Worm (Caenorhabditis elegans) whole organism, L4 larva: ENCODE data around the gene ugt-34.

Experiments used
- D1046.2 ChIP-seq: fragments of 200-800 bp; sonication (Bioruptor generic); IDR thresholded peaks from 2 replicates; pipeline ENCODE4 v1.3.6; 2022; ENCODE audit warnings: missing genetic modification characterization, missing compliant biosample characterization
- F26F4.8 ChIP-seq: fragments of 200-800 bp; sonication (Bioruptor generic); conservative IDR thresholded peaks from 2 replicates; pipeline ENCODE4 v1.3.6; 2022; ENCODE audit warnings: missing genetic modification characterization, missing compliant biosample characterization
- F37D6.2 ChIP-seq: sonication (generic microtip); optimal IDR thresholded peaks from 2 replicates; lab custom pipeline; 2016; ENCODE audit warnings: mild to moderate bottlenecking, missing genetic modification characterization, missing compliant biosample characterization
- F44E2.7 ChIP-seq: fragments of 200-800 bp; sonication (Bioruptor generic); IDR thresholded peaks from 2 replicates; pipeline ENCODE4 v2.1.2; 2022; ENCODE audit warnings: missing genetic modification characterization, missing compliant biosample characterization
- R02D3.7 ChIP-seq: fragments of 150-350 bp; sonication (generic microtip); optimal IDR thresholded peaks from 3 replicates; lab custom pipeline; 2014; ENCODE audit warnings: missing biosample characterization, missing genetic modification characterization
- T26A8.4 ChIP-seq: fragments of 200-800 bp; sonication (Bioruptor generic); IDR thresholded peaks from 2 replicates; pipeline ENCODE4 v1.3.6; 2022; ENCODE audit warnings: missing genetic modification characterization, missing compliant biosample characterization
- Y105C5A.15 ChIP-seq: fragments of 200-800 bp; sonication (Bioruptor generic); IDR thresholded peaks from 2 replicates; pipeline ENCODE4 v1.3.6; 2022; ENCODE audit warnings: missing genetic modification characterization, missing compliant biosample characterization
- aha-1 ChIP-seq: fragments of 150-350 bp; peaks from one replicate; lab custom pipeline; 2014; ENCODE audit warnings: missing biosample characterization, missing genetic modification characterization
- aly-2 ChIP-seq: sonication (generic microtip); optimal IDR thresholded peaks from 2 replicates; lab custom pipeline; 2018; ENCODE audit warnings: missing biosample characterization, missing genetic modification characterization
- arid-1 ChIP-seq: fragments of 200-800 bp; sonication (Bioruptor generic); conservative IDR thresholded peaks from 2 replicates; pipeline ENCODE4 v1.3.6; 2022; ENCODE audit warnings: missing genetic modification reagents, missing genetic modification characterization, missing compliant biosample characterization
- ceh-28 ChIP-seq: fragments of 150-350 bp; optimal IDR thresholded peaks from 2 replicates; lab custom pipeline; 2014; ENCODE audit warnings: missing biosample characterization, missing genetic modification reagents, missing genetic modification characterization
- ceh-82 ChIP-seq: sonication (generic microtip); optimal IDR thresholded peaks from 2 replicates; lab custom pipeline; 2017; ENCODE audit warnings: missing biosample characterization, missing genetic modification characterization
- daf-16 ChIP-seq, 3 experiments: sonication (generic microtip); optimal IDR thresholded peaks; 2 replicates each; lab custom pipeline; 2016 to 2017; ENCODE audit warnings: missing genetic modification characterization in 3 of 3, missing genetic modification reagents in 3 of 3, mild to moderate bottlenecking in 2 of 3, missing compliant biosample characterization in 2 of 3, missing biosample characterization in 1 of 3, moderate library complexity in 1 of 3
- daf-8 ChIP-seq: fragments of 200-800 bp; sonication (Bioruptor generic); IDR thresholded peaks from 2 replicates; pipeline ENCODE4 v1.3.6; 2022; ENCODE audit warnings: missing genetic modification characterization, missing compliant biosample characterization
- dmd-6 ChIP-seq: fragments of 200-800 bp; sonication (Bioruptor generic); IDR thresholded peaks from 2 replicates; pipeline ENCODE4 v1.3.6; 2022; ENCODE audit warnings: missing genetic modification reagents, missing genetic modification characterization, missing compliant biosample characterization
- dmd-8 ChIP-seq: fragments of 200-800 bp; sonication (Bioruptor generic); IDR thresholded peaks from 2 replicates; pipeline ENCODE4 v1.3.6; 2022; ENCODE audit warnings: missing genetic modification characterization, missing compliant biosample characterization
- dpl-1 ChIP-seq: fragments of 150-350 bp; optimal IDR thresholded peaks from 2 replicates; lab custom pipeline; 2014; ENCODE audit warnings: missing biosample characterization, missing genetic modification reagents, missing genetic modification characterization
- egl-27 ChIP-seq: sonication (generic microtip); optimal IDR thresholded peaks from 3 replicates; lab custom pipeline; 2017; ENCODE audit warnings: missing biosample characterization, missing genetic modification reagents, missing genetic modification characterization
- egl-43 ChIP-seq: fragments of 200-800 bp; sonication (Bioruptor generic); IDR thresholded peaks from 2 replicates; pipeline ENCODE4 v1.3.6; 2022; ENCODE audit warnings: missing genetic modification reagents, missing genetic modification characterization, missing compliant biosample characterization
- fos-1 ChIP-seq: fragments of 150-350 bp; optimal IDR thresholded peaks from 2 replicates; lab custom pipeline; 2014; ENCODE audit warnings: missing biosample characterization, missing genetic modification characterization
- gei-8 ChIP-seq: fragments of 200-800 bp; sonication (Bioruptor generic); optimal IDR thresholded peaks from 2 replicates; lab custom pipeline; 2018; ENCODE audit warnings: mild to moderate bottlenecking, missing genetic modification characterization, missing compliant biosample characterization
- hif-1 ChIP-seq, 2 experiments: sonication (generic microtip); optimal IDR thresholded peaks; 2 replicates each; lab custom pipeline; 2016 to 2017; ENCODE audit warnings: missing compliant biosample characterization in 2 of 2, missing genetic modification characterization in 2 of 2, missing genetic modification reagents in 2 of 2, missing genotype in 2 of 2, mild to moderate bottlenecking in 1 of 2
- hlh-30 ChIP-seq: sonication (generic microtip); optimal IDR thresholded peaks from 2 replicates; lab custom pipeline; 2017; ENCODE audit warnings: antibody characterized with exemption, mild to moderate bottlenecking, missing genetic modification characterization, missing compliant biosample characterization; ENCODE audit not compliant: insufficient read depth
- hmg-1.1 ChIP-seq: fragments of 200-800 bp; sonication (Bioruptor generic); IDR thresholded peaks from 2 replicates; pipeline ENCODE4 v1.3.6; 2022; ENCODE audit warnings: missing genetic modification reagents, missing genetic modification characterization, missing compliant biosample characterization
- lim-7 ChIP-seq: fragments of 200-800 bp; sonication (Bioruptor generic); IDR thresholded peaks from 2 replicates; pipeline ENCODE4 v1.3.6; 2022; ENCODE audit warnings: missing genetic modification characterization, missing compliant biosample characterization
- lin-1 ChIP-seq: fragments of 200-800 bp; sonication (Bioruptor generic); IDR thresholded peaks from 2 replicates; pipeline ENCODE4 v1.3.6; 2022; ENCODE audit warnings: missing genetic modification reagents, missing genetic modification characterization, missing compliant biosample characterization
- lin-38 ChIP-seq: fragments of 200-800 bp; sonication (Bioruptor generic); IDR thresholded peaks from 2 replicates; pipeline ENCODE4 v1.3.6; 2022; ENCODE audit warnings: missing genetic modification reagents, missing genetic modification characterization, missing compliant biosample characterization
- lin-39 ChIP-seq: fragments of 150-350 bp; optimal IDR thresholded peaks from 2 replicates; lab custom pipeline; 2014; ENCODE audit warnings: missing biosample characterization, missing genetic modification reagents, missing genetic modification characterization
- mdl-1 ChIP-seq, 2 experiments: fragments of 150-350 bp in 1 of 2; sonication (generic microtip) in 1 of 2; optimal IDR thresholded peaks; 2 replicates each; lab custom pipeline; 2014 to 2017; ENCODE audit warnings: missing biosample characterization in 2 of 2, missing genetic modification characterization in 2 of 2
- mep-1 ChIP-seq: fragments of 150-350 bp; sonication (generic microtip); optimal IDR thresholded peaks from 3 replicates; lab custom pipeline; 2014; ENCODE audit warnings: missing biosample characterization, missing genetic modification characterization
- mes-2 ChIP-seq: sonication (generic microtip); optimal IDR thresholded peaks from 2 replicates; lab custom pipeline; 2016; ENCODE audit warnings: missing genotype, mild to moderate bottlenecking, missing genetic modification characterization, missing compliant biosample characterization; ENCODE audit not compliant: poor library complexity, severe bottlenecking
- nhr-10 ChIP-seq: fragments of 150-350 bp; optimal IDR thresholded peaks from 2 replicates; lab custom pipeline; 2014; ENCODE audit warnings: missing biosample characterization, missing genetic modification characterization
- nhr-102 ChIP-seq: sonication (generic microtip); optimal IDR thresholded peaks from 2 replicates; lab custom pipeline; 2016; ENCODE audit warnings: mild to moderate bottlenecking, missing genetic modification characterization, moderate library complexity, missing compliant biosample characterization
- nhr-237 ChIP-seq: sonication (generic microtip); optimal IDR thresholded peaks from 2 replicates; lab custom pipeline; 2017; ENCODE audit warnings: missing biosample characterization, missing genetic modification characterization
- nhr-25 ChIP-seq: sonication (generic microtip); optimal IDR thresholded peaks from 2 replicates; lab custom pipeline; 2017; ENCODE audit warnings: missing genetic modification characterization, mild to moderate bottlenecking, missing compliant biosample characterization, antibody characterized with exemption, moderate library complexity, borderline replicate concordance; ENCODE audit not compliant: insufficient read depth
- nhr-28 ChIP-seq: fragments of 150-350 bp; optimal IDR thresholded peaks from 2 replicates; lab custom pipeline; 2014; ENCODE audit warnings: missing biosample characterization, missing genetic modification characterization
- nhr-41 ChIP-seq: fragments of 200-800 bp; sonication (Bioruptor generic); IDR thresholded peaks from 2 replicates; pipeline ENCODE4 v1.3.6; 2022; ENCODE audit warnings: missing genetic modification reagents, missing genetic modification characterization, missing compliant biosample characterization
- nhr-6 ChIP-seq: fragments of 150-350 bp; optimal IDR thresholded peaks from 2 replicates; lab custom pipeline; 2014; ENCODE audit warnings: missing biosample characterization, missing genetic modification characterization
- pqm-1 ChIP-seq: sonication (generic microtip); optimal IDR thresholded peaks from 2 replicates; lab custom pipeline; 2017; ENCODE audit warnings: missing biosample characterization, missing genetic modification characterization
- rbr-2 ChIP-seq: sonication (generic microtip); optimal IDR thresholded peaks from 2 replicates; lab custom pipeline; 2016; ENCODE audit warnings: missing genotype, missing genetic modification characterization, missing compliant biosample characterization
- spr-1 ChIP-seq: sonication (generic microtip); optimal IDR thresholded peaks from 2 replicates; lab custom pipeline; 2016; ENCODE audit warnings: mild to moderate bottlenecking, missing genetic modification characterization, missing compliant biosample characterization
- tra-1 ChIP-seq: fragments of 200-800 bp; sonication (Bioruptor generic); IDR thresholded peaks from 2 replicates; pipeline ENCODE4 v1.3.6; 2022; ENCODE audit warnings: missing genetic modification reagents, missing genetic modification characterization, missing compliant biosample characterization
- unc-62 ChIP-seq, 3 experiments: fragments of 150-350 bp in 1 of 3; sonication (generic microtip); optimal IDR thresholded peaks in 2 of 3; peaks in 1 of 3; 1 replicate in 1 of 3; 2 replicates in 2 of 3; lab custom pipeline; 2014 to 2017; ENCODE audit warnings: missing biosample characterization in 3 of 3, missing genetic modification characterization in 3 of 3, missing genetic modification reagents in 3 of 3, missing genotype in 1 of 3
- zfp-2 ChIP-seq: sonication (generic microtip); optimal IDR thresholded peaks from 2 replicates; lab custom pipeline; 2016; ENCODE audit warnings: mild to moderate bottlenecking, missing genetic modification characterization, missing compliant biosample characterization

Gene ugt-34

ce11 chrV:10656958-10657357 lies at the start of gene ugt-34:
ugt-34 (minus strand) TSS chrV:10656978.
- TF ChIP-seq daf-8 (GFP tag; lab: Robert Waterston, UW) = no peak
- no peak for TF ChIP-seq Y105C5A.15 (GFP tag; lab: Robert Waterston, UW)
- TF ChIP-seq tra-1 (GFP tag; lab: Robert Waterston, UW) = no peak
- no peak for TF ChIP-seq dmd-6
- TF ChIP-seq nhr-28 (tag; lab: Kevin White, UChicago) = peak; percentile 99
- no peak for TF ChIP-seq daf-16 (GFP tag; optimal IDR thresholded peaks at IDR 0.05; lab: Kevin White, UChicago)
- TF ChIP-seq daf-16 (tag; optimal IDR thresholded peaks at IDR 0.05; lab: Kevin White, UChicago) = no peak
- no peak for TF ChIP-seq mes-2 (tag; lab: Kevin White, UChicago)
- TF ChIP-seq pqm-1 (tag; lab: Kevin White, UChicago) = peak; percentile 9

- peak in 1 of 2 experiments; percentile 83 for TF ChIP-seq unc-62 (GFP tag; optimal IDR thresholded peaks at IDR 0.05 in 1 of 2; lab: Kevin White, UChicago)
- TF ChIP-seq unc-62 (tag; optimal IDR thresholded peaks at IDR 0.05; lab: Kevin White, UChicago) = no peak
- no peak for TF ChIP-seq lim-7 (GFP tag; lab: Robert Waterston, UW)
Observed at ce11 chrV:10702910-10703309, 46.1 kb upstream of the ugt-34 start.

ce11 chrV:10702249-10702648 lies 45.5 kb upstream of the ugt-34 start, which contains the start of gene pph-1:
pph-1 (plus strand) TSS chrV:10702549.
- no peak for TF ChIP-seq F44E2.7 (GFP tag; lab: Robert Waterston, UW)
- TF ChIP-seq spr-1 (tag; lab: Kevin White, UChicago) = no peak
- TF ChIP-seq hif-1 (tag; optimal IDR thresholded peaks at IDR 0.05; lab: Kevin White, UChicago) = no peak
- no peak for TF ChIP-seq mdl-1 (tag; optimal IDR thresholded peaks at IDR 0.05; lab: Kevin White, UChicago)
- TF ChIP-seq nhr-6 = no peak
- TF ChIP-seq ceh-28 (tag; lab: Kevin White, UChicago) = no peak
- no peak for TF ChIP-seq nhr-41 (GFP tag; lab: Robert Waterston, UW)
- no peak for TF ChIP-seq mep-1 (tag; lab: Kevin White, UChicago)
- TF ChIP-seq aly-2 = no peak
- no peak for TF ChIP-seq Y105C5A.15 (GFP tag; lab: Robert Waterston, UW)
- TF ChIP-seq D1046.2 (GFP tag; lab: Robert Waterston, UW) = no peak
- TF ChIP-seq aha-1 (tag; lab: Kevin White, UChicago) = no peak
- no peak for TF ChIP-seq hlh-30
- TF ChIP-seq lim-7 (GFP tag; lab: Robert Waterston, UW) = no peak
- no peak for TF ChIP-seq dmd-6
- no peak for TF ChIP-seq nhr-237 (tag; lab: Kevin White, UChicago)
- TF ChIP-seq pqm-1 (tag; lab: Kevin White, UChicago) = no peak
- TF ChIP-seq, all 104 proteins: peak for 0

ce11 chrV:10699122-10699521 lies 42.3 kb upstream of the ugt-34 start:
- no peak for TF ChIP-seq egl-27 (tag; lab: Kevin White, UChicago)
- no peak for TF ChIP-seq R02D3.7
- TF ChIP-seq lin-39 = no peak
- no peak for TF ChIP-seq rbr-2
- TF ChIP-seq unc-62 (GFP tag; optimal IDR thresholded peaks at IDR 0.05 in 1 of 2; lab: Kevin White, UChicago) = peak in 1 of 2 experiments; percentile 79
- TF ChIP-seq unc-62 (tag; optimal IDR thresholded peaks at IDR 0.05; lab: Kevin White, UChicago) = no peak
- no peak for TF ChIP-seq fos-1 (tag; lab: Kevin White, UChicago)
- peak; percentile 52 for TF ChIP-seq aha-1 (tag; lab: Kevin White, UChicago)
- no peak for TF ChIP-seq nhr-102 (tag; lab: Kevin White, UChicago)

ce11 chrV:10695181-10695580 lies 38.4 kb upstream of the ugt-34 start, which contains the start of gene C05A2.4:
C05A2.4 (plus strand) TSS chrV:10695481.
- TF ChIP-seq lin-38 (no peak), dmd-8 (GFP tag; lab: Robert Waterston, UW) (no peak), nhr-25 (tag; lab: Kevin White, UChicago) (no peak), R02D3.7 (no peak), lin-1 (no peak), nhr-10 (tag; lab: Kevin White, UChicago) (no peak), hmg-1.1 (no peak), arid-1 (GFP tag; lab: Robert Waterston, UW) (no peak), egl-43 (GFP tag; lab: Robert Waterston, UW) (no peak), aly-2 (no peak), daf-8 (GFP tag; lab: Robert Waterston, UW) (no peak), ceh-82 (tag; lab: Kevin White, UChicago) (no peak), T26A8.4 (GFP tag; lab: Robert Waterston, UW) (no peak), F37D6.2 (no peak), zfp-2 (tag; lab: Kevin White, UChicago) (no peak), gei-8 (GFP tag; lab: Kevin White, UChicago) (no peak), F26F4.8 (GFP tag; lab: Robert Waterston, UW) (no peak), dpl-1 (GFP tag; lab: Kevin White, UChicago) (no peak)
